Worm (Caenorhabditis elegans) whole organism, L2 larva: ENCODE results near the gene F44F4.3.
A peak's percentile ranks its signal among the peaks of the same experiment; 100 is the strongest.

ENCODE experiments used
- C34F6.9 ChIP-seq: fragments of 150-350 bp; optimal IDR thresholded peaks from 2 replicates; lab custom pipeline; 2014; ENCODE audit warnings: missing biosample characterization, missing genetic modification characterization
- F13H6.1 ChIP-seq: sonication (generic microtip); optimal IDR thresholded peaks from 2 replicates; lab custom pipeline; 2016; ENCODE audit warnings: missing genetic modification characterization, missing compliant biosample characterization
- R02D3.7 ChIP-seq: fragments of 150-350 bp; optimal IDR thresholded peaks from 2 replicates; lab custom pipeline; 2014; ENCODE audit warnings: missing biosample characterization, missing genetic modification characterization
- Y55F3AM.14 ChIP-seq: fragments of 200-800 bp; sonication (Bioruptor generic); optimal IDR thresholded peaks from 2 replicates; lab custom pipeline; 2018; ENCODE audit warnings: mild to moderate bottlenecking, missing genetic modification characterization, missing compliant biosample characterization
- ZK546.5 ChIP-seq: sonication (generic microtip); optimal IDR thresholded peaks from 2 replicates; lab custom pipeline; 2017; ENCODE audit warnings: missing biosample characterization, missing genetic modification characterization
- alr-1 ChIP-seq: fragments of 150-350 bp; optimal IDR thresholded peaks from 2 replicates; lab custom pipeline; 2014; ENCODE audit warnings: missing biosample characterization, missing genetic modification characterization
- aly-2 ChIP-seq: fragments of 150-350 bp; optimal IDR thresholded peaks from 2 replicates; lab custom pipeline; 2014; ENCODE audit warnings: missing biosample characterization, missing genetic modification characterization
- ama-1 ChIP-seq: fragments of 150-350 bp; optimal IDR thresholded peaks from 2 replicates; lab custom pipeline; 2018; ENCODE audit warnings: inconsistent platforms
- blmp-1 ChIP-seq: sonication (generic microtip); optimal IDR thresholded peaks from 2 replicates; lab custom pipeline; 2017; ENCODE audit warnings: missing genetic modification characterization, mild to moderate bottlenecking, missing compliant biosample characterization, antibody characterized with exemption, moderate library complexity; ENCODE audit not compliant: insufficient read depth
- ceh-16 ChIP-seq: fragments of 150-350 bp; optimal IDR thresholded peaks from 2 replicates; lab custom pipeline; 2014; ENCODE audit warnings: missing biosample characterization, missing genetic modification characterization
- ceh-82 ChIP-seq: fragments of 150-350 bp; optimal IDR thresholded peaks from 2 replicates; lab custom pipeline; 2014; ENCODE audit warnings: missing biosample characterization, missing genetic modification characterization
- crh-2 ChIP-seq: sonication (generic microtip); optimal IDR thresholded peaks from 2 replicates; lab custom pipeline; 2017; ENCODE audit warnings: missing biosample characterization, missing genetic modification characterization
- dmd-4 ChIP-seq: sonication (generic microtip); optimal IDR thresholded peaks from 2 replicates; lab custom pipeline; 2017; ENCODE audit warnings: missing biosample characterization, missing genetic modification characterization
- egl-27 ChIP-seq: sonication (generic microtip); optimal IDR thresholded peaks from 3 replicates; lab custom pipeline; 2017; ENCODE audit warnings: missing biosample characterization, missing genetic modification reagents, missing genetic modification characterization
- elt-1 ChIP-seq: fragments of 150-350 bp; optimal IDR thresholded peaks from 2 replicates; lab custom pipeline; 2014; ENCODE audit warnings: missing biosample characterization, missing genetic modification characterization
- elt-3 ChIP-seq: sonication (generic microtip); optimal IDR thresholded peaks from 2 replicates; lab custom pipeline; 2017; ENCODE audit warnings: missing biosample characterization, missing genetic modification characterization
- fos-1 ChIP-seq: fragments of 150-350 bp; optimal IDR thresholded peaks from 2 replicates; lab custom pipeline; 2014; ENCODE audit warnings: missing biosample characterization, missing genetic modification characterization
- gmeb-1 ChIP-seq: fragments of 150-350 bp; optimal IDR thresholded peaks from 2 replicates; lab custom pipeline; 2014; ENCODE audit warnings: missing biosample characterization, missing genetic modification characterization
- lin-11 ChIP-seq: fragments of 150-350 bp; sonication (generic microtip); optimal IDR thresholded peaks from 2 replicates; lab custom pipeline; 2014; ENCODE audit warnings: missing biosample characterization, missing genetic modification characterization, inconsistent platforms, mixed read lengths
- lin-13 ChIP-seq: fragments of 150-350 bp; optimal IDR thresholded peaks from 2 replicates; lab custom pipeline; 2014; ENCODE audit warnings: missing biosample characterization, missing genetic modification reagents, missing genetic modification characterization
- lin-39 ChIP-seq: fragments of 150-350 bp; optimal IDR thresholded peaks from 2 replicates; lab custom pipeline; 2014; ENCODE audit warnings: missing biosample characterization, missing genetic modification reagents, missing genetic modification characterization
- lsy-2 ChIP-seq, 2 experiments: fragments of 150-350 bp in 1 of 2; sonication (generic microtip) in 1 of 2; optimal IDR thresholded peaks; 2 replicates each; lab custom pipeline; 2014 to 2017; ENCODE audit warnings: missing biosample characterization in 2 of 2, missing genetic modification characterization in 2 of 2
- mab-5 ChIP-seq: fragments of 150-350 bp; optimal IDR thresholded peaks from 2 replicates; lab custom pipeline; 2014; ENCODE audit warnings: missing biosample characterization, missing genetic modification characterization
- mbf-1 ChIP-seq: sonication (generic microtip); optimal IDR thresholded peaks from 2 replicates; lab custom pipeline; 2017; ENCODE audit warnings: missing biosample characterization, missing genetic modification characterization
- mdl-1 ChIP-seq, 2 experiments: fragments of 150-350 bp in 1 of 2; sonication (generic microtip) in 1 of 2; optimal IDR thresholded peaks; 2 replicates each; lab custom pipeline; 2017; ENCODE audit warnings: missing biosample characterization in 2 of 2, missing genetic modification characterization in 2 of 2
- nhr-10 ChIP-seq: sonication (generic microtip); optimal IDR thresholded peaks from 2 replicates; lab custom pipeline; 2017; ENCODE audit warnings: missing biosample characterization, missing genetic modification characterization
- nhr-11 ChIP-seq: fragments of 150-350 bp; optimal IDR thresholded peaks from 2 replicates; lab custom pipeline; 2014; ENCODE audit warnings: missing biosample characterization, missing genetic modification characterization
- nhr-12 ChIP-seq: fragments of 150-350 bp; optimal IDR thresholded peaks from 2 replicates; lab custom pipeline; 2014; ENCODE audit warnings: missing biosample characterization, missing genetic modification characterization
- nhr-129 ChIP-seq: fragments of 150-350 bp; optimal IDR thresholded peaks from 2 replicates; lab custom pipeline; 2014; ENCODE audit warnings: missing biosample characterization, missing genetic modification characterization
- nhr-21 ChIP-seq: fragments of 150-350 bp; optimal IDR thresholded peaks from 2 replicates; lab custom pipeline; 2014; ENCODE audit warnings: missing biosample characterization, missing genetic modification characterization
- nhr-23 ChIP-seq: fragments of 150-350 bp; optimal IDR thresholded peaks from 2 replicates; lab custom pipeline; 2014; ENCODE audit warnings: missing biosample characterization, missing genetic modification reagents, missing genetic modification characterization
- nhr-237 ChIP-seq: fragments of 150-350 bp; optimal IDR thresholded peaks from 2 replicates; lab custom pipeline; 2014; ENCODE audit warnings: missing biosample characterization, missing genetic modification characterization
- nhr-25 ChIP-seq: fragments of 150-350 bp; sonication (generic microtip); optimal IDR thresholded peaks from 3 replicates; lab custom pipeline; 2014; ENCODE audit warnings: missing biosample characterization, missing genetic modification characterization
- nhr-6 ChIP-seq: fragments of 150-350 bp; optimal IDR thresholded peaks from 2 replicates; lab custom pipeline; 2014; ENCODE audit warnings: missing biosample characterization, missing genetic modification characterization
- nhr-77 ChIP-seq: fragments of 150-350 bp; optimal IDR thresholded peaks from 2 replicates; lab custom pipeline; 2014; ENCODE audit warnings: missing biosample characterization, missing genetic modification characterization
- peb-1 ChIP-seq: fragments of 150-350 bp; optimal IDR thresholded peaks from 2 replicates; lab custom pipeline; 2014; ENCODE audit warnings: missing biosample characterization, missing genetic modification characterization
- sem-4 ChIP-seq: fragments of 150-350 bp; optimal IDR thresholded peaks from 2 replicates; lab custom pipeline; 2014; ENCODE audit warnings: missing biosample characterization, missing genetic modification reagents, missing genetic modification characterization
- skn-1 ChIP-seq: sonication (generic microtip); optimal IDR thresholded peaks from 2 replicates; lab custom pipeline; 2017; ENCODE audit warnings: missing biosample characterization, missing genetic modification characterization
- sma-3 ChIP-seq: sonication (generic microtip); optimal IDR thresholded peaks from 2 replicates; lab custom pipeline; 2016; ENCODE audit warnings: missing genetic modification reagents, missing genetic modification characterization, missing compliant biosample characterization
- sma-9 ChIP-seq, 2 experiments: fragments of 150-350 bp in 1 of 2; sonication (generic microtip) in 1 of 2; optimal IDR thresholded peaks; 2 replicates each; lab custom pipeline; 2014 to 2016; ENCODE audit warnings: missing genetic modification characterization in 2 of 2, mild to moderate bottlenecking in 1 of 2, missing biosample characterization in 1 of 2, missing compliant biosample characterization in 1 of 2, missing genetic modification reagents in 1 of 2, moderate library complexity in 1 of 2
- snpc-4 ChIP-seq: fragments of 150-350 bp; optimal IDR thresholded peaks from 2 replicates; lab custom pipeline; 2014; ENCODE audit warnings: missing biosample characterization, missing genetic modification characterization
- unc-39 ChIP-seq: fragments of 150-350 bp; optimal IDR thresholded peaks from 2 replicates; lab custom pipeline; 2014; ENCODE audit warnings: missing biosample characterization, missing genetic modification characterization
- unc-55 ChIP-seq: fragments of 150-350 bp; sonication (generic microtip); optimal IDR thresholded peaks from 3 replicates; lab custom pipeline; 2014; ENCODE audit warnings: missing biosample characterization, missing genetic modification reagents, missing genetic modification characterization
- unc-62 ChIP-seq: fragments of 150-350 bp; optimal IDR thresholded peaks from 2 replicates; lab custom pipeline; 2014; ENCODE audit warnings: missing biosample characterization, missing genetic modification reagents, missing genetic modification characterization
- zag-1 ChIP-seq: fragments of 150-350 bp; optimal IDR thresholded peaks from 2 replicates; lab custom pipeline; 2014; ENCODE audit warnings: missing biosample characterization, missing genetic modification characterization
- ztf-1 ChIP-seq: fragments of 200-800 bp; sonication (Bioruptor generic); conservative IDR thresholded peaks from 2 replicates; pipeline ENCODE4 v1.3.6; 2022; ENCODE audit warnings: missing genetic modification characterization, missing compliant biosample characterization
- ztf-11 ChIP-seq: sonication (generic microtip); optimal IDR thresholded peaks from 2 replicates; lab custom pipeline; 2017; ENCODE audit warnings: missing biosample characterization, missing genetic modification characterization
- ztf-4 ChIP-seq: fragments of 150-350 bp; optimal IDR thresholded peaks from 2 replicates; lab custom pipeline; 2014; ENCODE audit warnings: missing biosample characterization, missing genetic modification characterization

Gene F44F4.3

DNA sequence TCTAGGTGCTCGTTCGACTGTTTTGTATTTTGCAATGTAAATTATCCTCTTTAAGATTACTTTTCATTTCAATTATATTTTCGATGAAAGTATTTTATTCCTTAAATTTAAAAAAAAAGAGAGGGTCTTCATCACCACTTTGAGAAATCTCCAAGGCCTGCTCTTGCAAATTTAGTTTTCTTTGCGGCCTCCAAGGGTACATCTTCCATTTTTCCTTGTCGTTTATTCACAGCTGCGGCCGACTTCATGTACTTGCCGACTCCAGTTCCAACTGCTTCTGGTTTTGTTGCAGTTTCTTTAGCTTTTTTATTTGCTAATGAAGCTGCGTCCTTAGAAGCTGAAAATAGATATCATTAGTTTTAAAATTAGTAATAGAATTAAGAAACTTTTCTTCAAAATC, 15.0 kb downstream of the F44F4.3 start:
- no peak for TF ChIP-seq dmd-4 (tag; lab: Kevin White, UChicago)
- TF ChIP-seq unc-39 (tag; lab: Kevin White, UChicago), result no peak
- no peak for TF ChIP-seq lin-39 (tag; lab: Kevin White, UChicago)
- TF ChIP-seq peb-1 (tag; lab: Kevin White, UChicago), result no peak
- no peak for TF ChIP-seq R02D3.7
- no peak for TF ChIP-seq egl-27 (tag; lab: Kevin White, UChicago)
- TF ChIP-seq ztf-11, result no peak
- no peak for TF ChIP-seq unc-62 (GFP tag; lab: Kevin White, UChicago)
- no peak for TF ChIP-seq mdl-1 (tag; optimal IDR thresholded peaks at IDR 0.05; lab: Kevin White, UChicago)
- TF ChIP-seq, all 48 proteins: peak for 0

- peak; percentile 95 for TF ChIP-seq nhr-21 (tag; lab: Kevin White, UChicago)
- TF ChIP-seq unc-39 (tag; lab: Kevin White, UChicago), result no peak
- TF ChIP-seq mab-5 (tag; lab: Kevin White, UChicago), result peak; percentile 97
- TF ChIP-seq lin-39 (tag; lab: Kevin White, UChicago), result peak; percentile 0
- TF ChIP-seq ceh-82 (tag; lab: Kevin White, UChicago), result peak; percentile 97
- TF ChIP-seq dmd-4 (tag; lab: Kevin White, UChicago), result peak; percentile 57
- no peak for TF ChIP-seq nhr-11
- TF ChIP-seq lin-13, result peak; percentile 96
- no peak for TF ChIP-seq skn-1 (tag; lab: Kevin White, UChicago)
- TF ChIP-seq ztf-4 (tag; lab: Kevin White, UChicago), result peak; percentile 96
- TF ChIP-seq lin-11 (tag; lab: Kevin White, UChicago), result peak; percentile 97
- TF ChIP-seq elt-3 (tag; lab: Kevin White, UChicago), result no peak
- TF ChIP-seq nhr-129 (tag; lab: Kevin White, UChicago), result peak; percentile 87
- peak; percentile 16 for TF ChIP-seq ama-1
- TF ChIP-seq mbf-1 (tag; lab: Kevin White, UChicago), result peak; percentile 40
- TF ChIP-seq aly-2 (tag; lab: Kevin White, UChicago), result peak; percentile 6
- peak; percentile 95 for TF ChIP-seq egl-27 (tag; lab: Kevin White, UChicago)
- peak; percentile 76 for TF ChIP-seq ceh-16 (tag; lab: Kevin White, UChicago)
- TF ChIP-seq nhr-6, result peak; percentile 94
- TF ChIP-seq mdl-1 (tag; optimal IDR thresholded peaks at IDR 0.05; lab: Kevin White, UChicago), result peak; percentile 52 to 79
- TF ChIP-seq F13H6.1, result peak; percentile 97
- TF ChIP-seq C34F6.9, result peak; percentile 97
- TF ChIP-seq sma-9 (GFP tag; optimal IDR thresholded peaks at IDR 0.05; lab: Kevin White, UChicago), result peak; percentile 98
- no peak for TF ChIP-seq sma-9 (tag; optimal IDR thresholded peaks at IDR 0.05; lab: Kevin White, UChicago)
- peak; percentile 22 for TF ChIP-seq nhr-12 (tag; lab: Kevin White, UChicago)
- peak; percentile 78 for TF ChIP-seq ZK546.5
- no peak for TF ChIP-seq nhr-23 (tag; lab: Kevin White, UChicago)
- peak; percentile 95 for TF ChIP-seq sem-4 (tag; lab: Kevin White, UChicago)
- TF ChIP-seq lsy-2 (tag; optimal IDR thresholded peaks at IDR 0.05; lab: Kevin White, UChicago), result peak; percentile 100
- TF ChIP-seq ztf-11, result no peak
- peak; percentile 88 for TF ChIP-seq nhr-10 (tag; lab: Kevin White, UChicago)
- TF ChIP-seq Y55F3AM.14 (GFP tag; lab: Kevin White, UChicago), result peak; percentile 71
- TF ChIP-seq nhr-237, result peak; percentile 79
- TF ChIP-seq gmeb-1 (tag; lab: Kevin White, UChicago), result peak; percentile 94
- TF ChIP-seq nhr-77 (tag; lab: Kevin White, UChicago), result peak; percentile 65
- TF ChIP-seq R02D3.7, result peak; percentile 95
- TF ChIP-seq elt-1 (tag; lab: Kevin White, UChicago), result no peak
- no peak for TF ChIP-seq ztf-1 (GFP tag; lab: Robert Waterston, UW)
- TF ChIP-seq blmp-1 (tag; lab: Kevin White, UChicago), result peak; percentile 51
- TF ChIP-seq unc-55 (GFP tag; lab: Kevin White, UChicago), result peak; percentile 99
- TF ChIP-seq peb-1 (tag; lab: Kevin White, UChicago), result no peak
- peak; percentile 73 for TF ChIP-seq zag-1 (tag; lab: Kevin White, UChicago)
- TF ChIP-seq fos-1 (tag; lab: Kevin White, UChicago), result peak; percentile 94
- peak; percentile 97 for TF ChIP-seq nhr-25 (tag; lab: Kevin White, UChicago)
- TF ChIP-seq sma-3 (GFP tag; lab: Kevin White, UChicago), result peak; percentile 95
- TF ChIP-seq alr-1 (tag; lab: Kevin White, UChicago), result no peak
- peak; percentile 87 for TF ChIP-seq unc-62 (GFP tag; lab: Kevin White, UChicago)
- peak; percentile 97 for TF ChIP-seq crh-2 (tag; lab: Kevin White, UChicago)
- TF ChIP-seq snpc-4 (tag; lab: Kevin White, UChicago), result peak; percentile 79
Measured at ce11 chrII:10868670-10869246, 17.0 kb downstream of the F44F4.3 start, which contains the start of the genes gmps-1 and cap-2. TSS of gene gmps-1 (minus strand) at chrII:10868720. TSS of gene cap-2 (plus strand) at chrII:10869196.
